Worm (Caenorhabditis elegans) whole organism, L2 larva: ENCODE results near the gene F28H7.3.
A peak's percentile ranks its signal among the peaks of the same experiment; 100 is the strongest.

Experiments
- F13H6.1 ChIP-seq: sonication (generic microtip); optimal IDR thresholded peaks from 2 replicates; lab custom pipeline; 2016; ENCODE audit warnings: missing genetic modification characterization, missing compliant biosample characterization
- R02D3.7 ChIP-seq: fragments of 150-350 bp; optimal IDR thresholded peaks from 2 replicates; lab custom pipeline; 2014; ENCODE audit warnings: missing biosample characterization, missing genetic modification characterization
- Y55F3AM.14 ChIP-seq: fragments of 200-800 bp; sonication (Bioruptor generic); optimal IDR thresholded peaks from 2 replicates; lab custom pipeline; 2018; ENCODE audit warnings: mild to moderate bottlenecking, missing genetic modification characterization, missing compliant biosample characterization
- ZK546.5 ChIP-seq: sonication (generic microtip); optimal IDR thresholded peaks from 2 replicates; lab custom pipeline; 2017; ENCODE audit warnings: missing biosample characterization, missing genetic modification characterization
- alr-1 ChIP-seq: fragments of 150-350 bp; optimal IDR thresholded peaks from 2 replicates; lab custom pipeline; 2014; ENCODE audit warnings: missing biosample characterization, missing genetic modification characterization
- ama-1 ChIP-seq: fragments of 150-350 bp; optimal IDR thresholded peaks from 2 replicates; lab custom pipeline; 2018; ENCODE audit warnings: inconsistent platforms
- blmp-1 ChIP-seq: sonication (generic microtip); optimal IDR thresholded peaks from 2 replicates; lab custom pipeline; 2017; ENCODE audit warnings: missing genetic modification characterization, mild to moderate bottlenecking, missing compliant biosample characterization, antibody characterized with exemption, moderate library complexity; ENCODE audit not compliant: insufficient read depth
- ceh-16 ChIP-seq: fragments of 150-350 bp; optimal IDR thresholded peaks from 2 replicates; lab custom pipeline; 2014; ENCODE audit warnings: missing biosample characterization, missing genetic modification characterization
- ceh-82 ChIP-seq: fragments of 150-350 bp; optimal IDR thresholded peaks from 2 replicates; lab custom pipeline; 2014; ENCODE audit warnings: missing biosample characterization, missing genetic modification characterization
- crh-2 ChIP-seq: sonication (generic microtip); optimal IDR thresholded peaks from 2 replicates; lab custom pipeline; 2017; ENCODE audit warnings: missing biosample characterization, missing genetic modification characterization
- egl-27 ChIP-seq: sonication (generic microtip); optimal IDR thresholded peaks from 3 replicates; lab custom pipeline; 2017; ENCODE audit warnings: missing biosample characterization, missing genetic modification reagents, missing genetic modification characterization
- elt-1 ChIP-seq: fragments of 150-350 bp; optimal IDR thresholded peaks from 2 replicates; lab custom pipeline; 2014; ENCODE audit warnings: missing biosample characterization, missing genetic modification characterization
- elt-3 ChIP-seq: sonication (generic microtip); optimal IDR thresholded peaks from 2 replicates; lab custom pipeline; 2017; ENCODE audit warnings: missing biosample characterization, missing genetic modification characterization
- fos-1 ChIP-seq: fragments of 150-350 bp; optimal IDR thresholded peaks from 2 replicates; lab custom pipeline; 2014; ENCODE audit warnings: missing biosample characterization, missing genetic modification characterization
- gmeb-1 ChIP-seq: fragments of 150-350 bp; optimal IDR thresholded peaks from 2 replicates; lab custom pipeline; 2014; ENCODE audit warnings: missing biosample characterization, missing genetic modification characterization
- lin-11 ChIP-seq: fragments of 150-350 bp; sonication (generic microtip); optimal IDR thresholded peaks from 2 replicates; lab custom pipeline; 2014; ENCODE audit warnings: missing biosample characterization, missing genetic modification characterization, inconsistent platforms, mixed read lengths
- lin-13 ChIP-seq: fragments of 150-350 bp; optimal IDR thresholded peaks from 2 replicates; lab custom pipeline; 2014; ENCODE audit warnings: missing biosample characterization, missing genetic modification reagents, missing genetic modification characterization
- lin-39 ChIP-seq: fragments of 150-350 bp; optimal IDR thresholded peaks from 2 replicates; lab custom pipeline; 2014; ENCODE audit warnings: missing biosample characterization, missing genetic modification reagents, missing genetic modification characterization
- lsy-2 ChIP-seq, 2 experiments: fragments of 150-350 bp in 1 of 2; sonication (generic microtip) in 1 of 2; optimal IDR thresholded peaks; 2 replicates each; lab custom pipeline; 2014 to 2017; ENCODE audit warnings: missing biosample characterization in 2 of 2, missing genetic modification characterization in 2 of 2
- mab-5 ChIP-seq: fragments of 150-350 bp; optimal IDR thresholded peaks from 2 replicates; lab custom pipeline; 2014; ENCODE audit warnings: missing biosample characterization, missing genetic modification characterization
- mdl-1 ChIP-seq, 2 experiments: fragments of 150-350 bp in 1 of 2; sonication (generic microtip) in 1 of 2; optimal IDR thresholded peaks; 2 replicates each; lab custom pipeline; 2017; ENCODE audit warnings: missing biosample characterization in 2 of 2, missing genetic modification characterization in 2 of 2
- nhr-10 ChIP-seq: sonication (generic microtip); optimal IDR thresholded peaks from 2 replicates; lab custom pipeline; 2017; ENCODE audit warnings: missing biosample characterization, missing genetic modification characterization
- nhr-11 ChIP-seq: fragments of 150-350 bp; optimal IDR thresholded peaks from 2 replicates; lab custom pipeline; 2014; ENCODE audit warnings: missing biosample characterization, missing genetic modification characterization
- nhr-129 ChIP-seq: fragments of 150-350 bp; optimal IDR thresholded peaks from 2 replicates; lab custom pipeline; 2014; ENCODE audit warnings: missing biosample characterization, missing genetic modification characterization
- nhr-21 ChIP-seq: fragments of 150-350 bp; optimal IDR thresholded peaks from 2 replicates; lab custom pipeline; 2014; ENCODE audit warnings: missing biosample characterization, missing genetic modification characterization
- nhr-23 ChIP-seq: fragments of 150-350 bp; optimal IDR thresholded peaks from 2 replicates; lab custom pipeline; 2014; ENCODE audit warnings: missing biosample characterization, missing genetic modification reagents, missing genetic modification characterization
- nhr-25 ChIP-seq: fragments of 150-350 bp; sonication (generic microtip); optimal IDR thresholded peaks from 3 replicates; lab custom pipeline; 2014; ENCODE audit warnings: missing biosample characterization, missing genetic modification characterization
- nhr-77 ChIP-seq: fragments of 150-350 bp; optimal IDR thresholded peaks from 2 replicates; lab custom pipeline; 2014; ENCODE audit warnings: missing biosample characterization, missing genetic modification characterization
- peb-1 ChIP-seq: fragments of 150-350 bp; optimal IDR thresholded peaks from 2 replicates; lab custom pipeline; 2014; ENCODE audit warnings: missing biosample characterization, missing genetic modification characterization
- skn-1 ChIP-seq: sonication (generic microtip); optimal IDR thresholded peaks from 2 replicates; lab custom pipeline; 2017; ENCODE audit warnings: missing biosample characterization, missing genetic modification characterization
- sma-3 ChIP-seq: sonication (generic microtip); optimal IDR thresholded peaks from 2 replicates; lab custom pipeline; 2016; ENCODE audit warnings: missing genetic modification reagents, missing genetic modification characterization, missing compliant biosample characterization
- sma-9 ChIP-seq, 2 experiments: fragments of 150-350 bp in 1 of 2; sonication (generic microtip) in 1 of 2; optimal IDR thresholded peaks; 2 replicates each; lab custom pipeline; 2014 to 2016; ENCODE audit warnings: missing genetic modification characterization in 2 of 2, mild to moderate bottlenecking in 1 of 2, missing biosample characterization in 1 of 2, missing compliant biosample characterization in 1 of 2, missing genetic modification reagents in 1 of 2, moderate library complexity in 1 of 2
- snpc-4 ChIP-seq: fragments of 150-350 bp; optimal IDR thresholded peaks from 2 replicates; lab custom pipeline; 2014; ENCODE audit warnings: missing biosample characterization, missing genetic modification characterization
- unc-39 ChIP-seq: fragments of 150-350 bp; optimal IDR thresholded peaks from 2 replicates; lab custom pipeline; 2014; ENCODE audit warnings: missing biosample characterization, missing genetic modification characterization
- unc-55 ChIP-seq: fragments of 150-350 bp; sonication (generic microtip); optimal IDR thresholded peaks from 3 replicates; lab custom pipeline; 2014; ENCODE audit warnings: missing biosample characterization, missing genetic modification reagents, missing genetic modification characterization
- zag-1 ChIP-seq: fragments of 150-350 bp; optimal IDR thresholded peaks from 2 replicates; lab custom pipeline; 2014; ENCODE audit warnings: missing biosample characterization, missing genetic modification characterization
- ztf-1 ChIP-seq: fragments of 200-800 bp; sonication (Bioruptor generic); conservative IDR thresholded peaks from 2 replicates; pipeline ENCODE4 v1.3.6; 2022; ENCODE audit warnings: missing genetic modification characterization, missing compliant biosample characterization
- ztf-11 ChIP-seq: sonication (generic microtip); optimal IDR thresholded peaks from 2 replicates; lab custom pipeline; 2017; ENCODE audit warnings: missing biosample characterization, missing genetic modification characterization
- ztf-4 ChIP-seq: fragments of 150-350 bp; optimal IDR thresholded peaks from 2 replicates; lab custom pipeline; 2014; ENCODE audit warnings: missing biosample characterization, missing genetic modification characterization

F28H7.3 gene

DNA sequence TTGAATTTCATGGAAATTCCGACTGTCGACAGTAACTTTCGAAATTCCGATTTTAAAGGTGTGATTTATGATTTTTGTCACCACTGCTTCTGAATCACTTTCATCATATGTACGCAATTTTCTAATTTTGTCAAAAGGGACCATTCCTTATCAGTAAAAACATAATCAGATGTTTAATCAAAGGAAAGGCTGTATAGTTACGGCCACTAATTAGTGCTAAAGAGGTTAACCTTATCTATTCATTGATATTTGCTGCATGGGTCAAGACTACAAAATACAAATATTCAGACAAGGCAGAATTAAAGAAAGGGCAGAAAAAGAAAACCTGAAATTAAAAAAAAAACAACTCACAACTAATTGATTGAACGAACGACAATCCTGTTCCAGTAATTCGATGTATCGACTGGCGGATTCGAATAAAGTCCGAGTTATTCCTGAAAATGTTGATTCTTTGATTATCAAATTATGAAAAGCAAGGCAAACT is 18.6 kb downstream of the F28H7.3 start, which contains the start of gene T28B11.1:
TSS of gene T28B11.1 (minus strand) at position 434 of the 484 bp plus-strand sequence.
- TF ChIP-seq sma-9 (GFP tag; optimal IDR thresholded peaks at IDR 0.05; lab: Kevin White, UChicago), result peak; percentile 64
- no peak for TF ChIP-seq sma-9 (tag; optimal IDR thresholded peaks at IDR 0.05; lab: Kevin White, UChicago)
- TF ChIP-seq F13H6.1 (tag; lab: Kevin White, UChicago), result peak; percentile 3
- TF ChIP-seq nhr-129, result peak; percentile 38
- TF ChIP-seq elt-1 (tag; lab: Kevin White, UChicago), result no peak
- no peak for TF ChIP-seq lin-11 (tag; lab: Kevin White, UChicago)
- no peak for TF ChIP-seq nhr-11 (tag; lab: Kevin White, UChicago)
- peak; percentile 14 for TF ChIP-seq crh-2 (tag; lab: Kevin White, UChicago)
- TF ChIP-seq nhr-25 (tag; lab: Kevin White, UChicago), result no peak
- TF ChIP-seq snpc-4 (tag; lab: Kevin White, UChicago), result no peak
- TF ChIP-seq alr-1 (tag; lab: Kevin White, UChicago), result no peak
- TF ChIP-seq ama-1 (lab: Kevin White, UChicago), result no peak
- no peak for TF ChIP-seq ztf-1 (GFP tag; lab: Robert Waterston, UW)
- peak; percentile 13 for TF ChIP-seq fos-1

DNA sequence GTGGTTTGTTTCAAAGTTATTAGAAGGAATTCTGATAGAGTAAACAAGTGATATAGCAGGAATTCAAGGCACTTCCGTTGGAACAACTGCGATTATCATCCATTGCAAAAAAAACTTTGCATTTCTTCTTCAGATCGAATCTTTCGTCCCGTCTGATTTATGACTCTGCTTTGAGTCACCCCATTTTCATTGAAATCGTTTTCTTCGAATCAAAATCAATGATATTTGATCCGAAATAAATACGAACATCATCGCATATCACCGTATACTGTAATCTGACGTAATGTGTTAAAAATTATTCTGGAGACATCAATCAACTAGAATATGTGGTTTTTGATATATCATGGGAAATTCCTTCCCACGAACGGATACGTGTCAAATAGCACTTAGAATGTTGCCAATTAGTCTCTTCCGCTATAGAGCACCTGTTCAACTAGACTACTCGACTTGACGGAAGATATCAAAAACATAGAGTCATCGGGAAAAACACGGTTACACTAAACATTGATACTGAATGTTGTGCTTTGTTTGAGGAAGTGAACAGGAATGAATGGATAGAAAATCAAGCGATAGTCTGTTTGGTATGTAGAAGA is 19.7 kb downstream of the F28H7.3 start:
- TF ChIP-seq F13H6.1 (tag; lab: Kevin White, UChicago) (peak; percentile 14), nhr-11 (tag; lab: Kevin White, UChicago) (peak; percentile 28), ZK546.5 (tag; lab: Kevin White, UChicago) (no peak), lsy-2 (tag; optimal IDR thresholded peaks at IDR 0.05; lab: Kevin White, UChicago) (peak in 1 of 2 experiments; percentile 5), nhr-21 (tag; lab: Kevin White, UChicago) (peak; percentile 5)

- TF ChIP-seq unc-55 (GFP tag; lab: Kevin White, UChicago) (no peak), sma-3 (peak; percentile 72), nhr-10 (tag; lab: Kevin White, UChicago) (no peak), elt-3 (tag; lab: Kevin White, UChicago) (no peak), ztf-1 (GFP tag; lab: Robert Waterston, UW) (no peak), ceh-82 (no peak), crh-2 (tag; lab: Kevin White, UChicago) (peak; percentile 61), zag-1 (tag; lab: Kevin White, UChicago) (no peak), fos-1 (peak; percentile 23), nhr-77 (tag; lab: Kevin White, UChicago) (no peak), skn-1 (tag; lab: Kevin White, UChicago) (no peak), F13H6.1 (tag; lab: Kevin White, UChicago) (peak; percentile 60), lsy-2 (tag; optimal IDR thresholded peaks at IDR 0.05; lab: Kevin White, UChicago) (peak in 1 of 2 experiments; percentile 17), peb-1 (tag; lab: Kevin White, UChicago) (no peak), ztf-4 (tag; lab: Kevin White, UChicago) (no peak), elt-1 (tag; lab: Kevin White, UChicago) (no peak), nhr-11 (tag; lab: Kevin White, UChicago) (no peak), blmp-1 (peak; percentile 46), gmeb-1 (peak; percentile 34), nhr-129 (peak; percentile 71), lin-39 (tag; lab: Kevin White, UChicago) (no peak), R02D3.7 (tag; lab: Kevin White, UChicago) (no peak), ztf-11 (no peak), mab-5 (tag; lab: Kevin White, UChicago) (no peak), ZK546.5 (tag; lab: Kevin White, UChicago) (no peak), sma-9 (GFP tag; optimal IDR thresholded peaks at IDR 0.05; lab: Kevin White, UChicago) (peak; percentile 93), sma-9 (tag; optimal IDR thresholded peaks at IDR 0.05; lab: Kevin White, UChicago) (no peak), snpc-4 (tag; lab: Kevin White, UChicago) (no peak), Y55F3AM.14 (peak; percentile 78), lin-13 (GFP tag; lab: Kevin White, UChicago) (no peak), ceh-16 (tag; lab: Kevin White, UChicago) (no peak), nhr-25 (tag; lab: Kevin White, UChicago) (peak; percentile 75), nhr-21 (tag; lab: Kevin White, UChicago) (peak; percentile 25), unc-39 (no peak), egl-27 (tag; lab: Kevin White, UChicago) (peak; percentile 74), mdl-1 (tag; optimal IDR thresholded peaks at IDR 0.05; lab: Kevin White, UChicago) (peak in 1 of 2 experiments; percentile 56), nhr-23 (tag; lab: Kevin White, UChicago) (no peak)
Observed at ce11 chrV:10729456-10729904, 21.1 kb downstream of the F28H7.3 start.
